ENCODE assay signal across 3 worm cellular contexts in the genomic region with DNA sequence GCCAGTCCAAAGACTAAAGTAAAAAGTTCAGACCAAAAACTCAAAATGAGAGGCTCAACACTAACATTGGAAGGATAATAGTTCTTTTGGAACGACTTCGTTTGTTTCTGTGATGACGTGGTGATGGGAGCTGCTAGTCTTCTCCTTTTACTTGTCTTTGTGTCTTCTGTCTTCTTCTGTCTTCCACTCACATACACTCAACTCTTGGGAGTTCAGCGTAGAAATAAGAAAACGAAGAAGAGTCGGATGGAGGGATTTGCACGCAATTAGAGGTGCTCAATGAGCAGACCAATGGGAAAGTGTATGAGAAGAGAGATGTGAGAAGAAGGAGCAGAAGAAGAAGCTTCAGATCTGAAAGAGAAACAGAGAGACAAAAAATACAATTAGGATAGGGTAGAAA.
TF ChIP-seq lines count a peak whose summit lies in the region.

No protein-coding gene starts in this region.

TF ChIP-seq in whole organism, L1 larva, 84 proteins besides CTCF, POLR2A, EP300 and RAD21:
- TF ChIP-seq fos-1 (tag; optimal IDR thresholded peaks at IDR 0.05; lab: Kevin White, UChicago) = no peak
- TF ChIP-seq hlh-17 (GFP tag; optimal IDR thresholded peaks at IDR 0.05; lab: Kevin White, UChicago; ENCODE audit: borderline replicate concordance) = no peak
- no peak for TF ChIP-seq irx-1 (tag; optimal IDR thresholded peaks at IDR 0.05; lab: Kevin White, UChicago)
- no peak for TF ChIP-seq ztf-11 (tag; optimal IDR thresholded peaks at IDR 0.05; lab: Kevin White, UChicago)
- peak; percentile 52 for TF ChIP-seq lin-14 (GFP tag; optimal IDR thresholded peaks at IDR 0.05; lab: Kevin White, UChicago)
- TF ChIP-seq unc-130 (tag; optimal IDR thresholded peaks at IDR 0.05; lab: Kevin White, UChicago) = no peak
- no peak for TF ChIP-seq C34B4.2 (tag; optimal IDR thresholded peaks at IDR 0.05; lab: Kevin White, UChicago)
- TF ChIP-seq nhr-12 (tag; optimal IDR thresholded peaks at IDR 0.05; lab: Kevin White, UChicago) = no peak
- TF ChIP-seq efl-1 (optimal IDR thresholded peaks at IDR 0.05; lab: Kevin White, UChicago) = no peak
- TF ChIP-seq efl-1 (GFP tag; optimal IDR thresholded peaks at IDR 0.05 in 1 of 2; lab: Kevin White, UChicago) = peak in 1 of 2 experiments; percentile 57
- TF ChIP-seq unc-30 (tag; optimal IDR thresholded peaks at IDR 0.05; lab: Kevin White, UChicago) = no peak
- TF ChIP-seq Y116A8C.19 (tag; optimal IDR thresholded peaks at IDR 0.05; lab: Kevin White, UChicago; ENCODE audit: borderline replicate concordance) = no peak

TF ChIP-seq in whole organism, late embryonic, 69 proteins besides CTCF, POLR2A, EP300 and RAD21:
- no peak for TF ChIP-seq rnt-1 (tag; optimal IDR thresholded peaks at IDR 0.05; lab: Kevin White, UChicago)
- TF ChIP-seq unc-42 (tag; optimal IDR thresholded peaks at IDR 0.05; lab: Kevin White, UChicago) = peak; percentile 29

TF ChIP-seq in whole organism, mixed stage, embryonic, 35 proteins besides CTCF, POLR2A, EP300 and RAD21:
- TF ChIP-seq ces-1 (GFP tag; optimal IDR thresholded peaks at IDR 0.05; lab: Kevin White, UChicago) (peak; percentile 33), mep-1 (tag; optimal IDR thresholded peaks at IDR 0.05; lab: Kevin White, UChicago) (no peak)
